Fruit fly (Drosophila melanogaster) whole organism, embryonic: ENCODE data around the gene CG4297.

ENCODE experiments used
- Aef1 ChIP-seq: fragments of 200-800 bp; sonication (Bioruptor generic); IDR thresholded peaks from 3 replicates; pipeline ENCODE4 v1.3.6; 2022; ENCODE audit warnings: missing biosample characterization, missing genetic modification characterization
- Bteb2 ChIP-seq: fragments of 200-800 bp; sonication (Bioruptor generic); optimal IDR thresholded peaks from 2 replicates; lab custom pipeline; 2016; ENCODE audit warnings: missing biosample characterization, missing genetic modification characterization
- CG14441 ChIP-seq: fragments of 200-800 bp; sonication (Bioruptor generic); IDR thresholded peaks from 2 replicates; pipeline ENCODE4 v1.3.6; 2022; ENCODE audit warnings: missing biosample characterization, missing genetic modification characterization
- CG1602 ChIP-seq: fragments of 200-800 bp; sonication (Bioruptor generic); optimal IDR thresholded peaks from 3 replicates; lab custom pipeline; 2016; ENCODE audit warnings: missing biosample characterization, missing genetic modification characterization
- CG16815 ChIP-seq: fragments of 200-800 bp; sonication (Bioruptor generic); optimal IDR thresholded peaks from 3 replicates; lab custom pipeline; 2017; ENCODE audit warnings: missing biosample characterization, mild to moderate bottlenecking, missing genetic modification characterization
- CG2678 ChIP-seq: fragments of 200-800 bp; sonication (Bioruptor generic); optimal IDR thresholded peaks from 3 replicates; lab custom pipeline; 2019; ENCODE audit warnings: missing biosample characterization, mild to moderate bottlenecking, missing genetic modification characterization, moderate library complexity
- CG5245 ChIP-seq: fragments of 200-800 bp; sonication (Bioruptor generic); optimal IDR thresholded peaks from 3 replicates; lab custom pipeline; 2016; ENCODE audit warnings: missing biosample characterization, missing genetic modification characterization
- CG9609 ChIP-seq: fragments of 200-800 bp; sonication (Bioruptor generic); optimal IDR thresholded peaks from 3 replicates; lab custom pipeline; 2016; ENCODE audit warnings: missing biosample characterization, missing genetic modification characterization
- Hr51 ChIP-seq, 2 experiments: fragments of 200-800 bp; sonication (Bioruptor generic); optimal IDR thresholded peaks; 2 replicates in 1 of 2; 3 replicates in 1 of 2; lab custom pipeline; 2016 to 2018; ENCODE audit warnings: missing biosample characterization in 2 of 2, missing genetic modification characterization in 2 of 2, mild to moderate bottlenecking in 1 of 2, moderate library complexity in 1 of 2
- Lim3 ChIP-seq: fragments of 200-800 bp; sonication (Bioruptor generic); IDR thresholded peaks from 2 replicates; pipeline ENCODE4 v1.3.6; 2022; ENCODE audit warnings: missing biosample characterization, missing genetic modification characterization
- Oaz ChIP-seq: fragments of 200-800 bp; sonication (Bioruptor generic); IDR thresholded peaks from 2 replicates; pipeline ENCODE4 v1.3.6; 2022; ENCODE audit warnings: missing biosample characterization, missing genetic modification characterization
- cg ChIP-seq: fragments of 200-800 bp; sonication (Bioruptor generic); optimal IDR thresholded peaks from 3 replicates; lab custom pipeline; 2019; ENCODE audit warnings: missing biosample characterization, mild to moderate bottlenecking, missing genetic modification characterization, moderate library complexity
- oc ChIP-seq: fragments of 200-800 bp; sonication (Bioruptor generic); optimal IDR thresholded peaks from 2 replicates; lab custom pipeline; 2018; ENCODE audit warnings: missing biosample characterization, mild to moderate bottlenecking, missing genetic modification characterization, moderate library complexity
- zfh2 ChIP-seq: fragments of 200-800 bp; sonication (Bioruptor generic); optimal IDR thresholded peaks from 2 replicates; lab custom pipeline; 2016; ENCODE audit warnings: missing biosample characterization, missing genetic modification characterization

DNA sequence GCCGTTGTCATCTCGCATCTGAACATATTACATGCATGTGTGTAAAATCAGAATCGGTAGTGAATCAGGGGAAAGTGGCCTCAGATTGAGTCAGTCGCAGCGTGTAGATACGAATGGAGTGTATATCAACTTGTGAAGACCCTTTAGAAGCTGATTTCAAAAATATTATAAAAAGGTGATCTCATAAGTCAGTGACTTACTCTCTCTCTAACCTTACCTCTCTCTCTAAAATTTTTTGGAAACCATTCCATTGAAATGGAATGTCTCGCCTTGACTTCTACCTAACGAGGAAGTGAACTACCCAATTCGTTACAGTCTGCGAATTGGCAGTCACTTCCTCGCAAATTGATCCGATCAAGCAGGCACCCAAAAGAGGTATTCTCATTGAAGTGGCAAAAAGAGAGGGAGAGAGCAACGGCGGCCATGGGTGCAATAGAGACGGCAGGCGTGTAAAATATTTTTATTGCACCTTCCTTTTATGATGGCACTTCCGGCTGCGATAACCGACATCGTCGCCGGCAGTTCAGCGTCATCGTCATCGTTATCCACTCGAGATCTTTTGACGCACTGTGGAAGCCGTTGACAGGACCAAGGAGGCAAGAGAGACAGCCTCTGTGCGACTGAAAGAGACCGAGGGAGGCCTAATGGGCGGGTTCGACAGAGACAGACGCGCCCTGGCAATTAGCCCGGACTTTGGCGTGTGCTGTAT, 46.1 kb upstream of the CG4297 start:
- no peak for TF ChIP-seq CG2678
- no peak for TF ChIP-seq CG9609
- no peak for TF ChIP-seq cg
- TF ChIP-seq Hr51 (GFP tag; optimal IDR thresholded peaks at IDR 0.05; lab: Kevin White, UChicago): no peak
- no peak for TF ChIP-seq Oaz (GFP tag; lab: Robert Waterston, UW)
- TF ChIP-seq zfh2 (GFP tag; lab: Kevin White, UChicago): no peak
- TF ChIP-seq Aef1 (GFP tag; lab: Robert Waterston, UW): no peak
- TF ChIP-seq CG14441 (GFP tag; lab: Robert Waterston, UW): no peak
- no peak for TF ChIP-seq CG16815 (GFP tag; lab: Kevin White, UChicago)
- no peak for TF ChIP-seq CG5245 (GFP tag; lab: Kevin White, UChicago)
- TF ChIP-seq CG1602: no peak
- no peak for TF ChIP-seq oc (tag; lab: Kevin White, UChicago)
- TF ChIP-seq Lim3 (GFP tag; lab: Robert Waterston, UW): no peak
- no peak for TF ChIP-seq Bteb2
